Fruit fly (Drosophila melanogaster): ENCODE data around the gene cher.

DNA sequence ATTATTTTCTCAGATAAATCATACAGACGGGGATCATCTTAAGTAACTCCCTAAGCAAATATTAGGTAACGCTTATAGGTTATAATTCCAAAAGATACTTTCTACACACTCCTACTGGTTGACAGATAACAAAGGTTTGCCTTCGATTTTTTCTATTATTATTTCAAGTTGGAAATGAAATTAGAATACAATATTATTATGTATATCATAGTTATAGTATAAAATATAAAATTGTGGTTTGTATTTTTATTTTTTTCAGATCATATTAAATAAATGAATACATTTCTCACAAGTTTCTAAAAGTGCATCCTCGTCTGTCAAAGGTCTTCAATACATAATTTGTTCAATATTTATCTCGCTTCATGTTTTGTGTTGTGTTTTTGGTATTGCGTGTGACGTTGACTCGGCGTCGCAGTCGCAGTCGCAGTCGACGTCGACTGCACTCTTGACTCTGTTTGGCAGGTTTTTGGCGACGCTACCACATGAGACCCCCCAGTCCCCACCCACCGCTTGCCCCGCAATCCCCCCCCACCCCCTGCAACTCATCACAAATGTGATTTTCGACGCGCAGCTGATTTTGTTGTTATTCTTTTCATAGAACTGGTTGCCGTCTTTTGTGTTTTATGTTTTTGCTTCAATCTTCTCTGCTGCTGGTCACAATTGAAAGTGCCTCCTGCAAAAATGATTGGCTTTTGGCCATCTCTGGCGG, 2.2 kb downstream of the cher start:
- TF ChIP-seq insv (optimal IDR thresholded peaks at IDR 0.05) (no peak), h (optimal IDR thresholded peaks at IDR 0.05) (no peak), Myc (optimal IDR thresholded peaks at IDR 0.05) (no peak)
